5 worm cellular contexts compared by ENCODE assay signal in genomic region chrX:5120807-5121206, ce11.
TF ChIP-seq lines count a peak whose summit lies in the region.

No protein-coding gene starts in this region.

TF ChIP-seq in whole organism, L1 larva, 84 proteins besides CTCF, POLR2A, EP300 and RAD21:
- no peak for TF ChIP-seq efl-1 (optimal IDR thresholded peaks at IDR 0.05; lab: Kevin White, UChicago)
- no peak for TF ChIP-seq efl-1 (GFP tag; optimal IDR thresholded peaks at IDR 0.05 in 1 of 2; lab: Kevin White, UChicago)
- peak; percentile 32 for TF ChIP-seq dsc-1 (tag; optimal IDR thresholded peaks at IDR 0.05; lab: Kevin White, UChicago)
- no peak for TF ChIP-seq xbp-1 (tag; optimal IDR thresholded peaks at IDR 0.05; lab: Kevin White, UChicago)
- no peak for TF ChIP-seq ztf-4 (tag; optimal IDR thresholded peaks at IDR 0.05; lab: Kevin White, UChicago)
- peak; percentile 64 for TF ChIP-seq blmp-1 (tag; optimal IDR thresholded peaks at IDR 0.05; lab: Kevin White, UChicago)

TF ChIP-seq in whole organism, L2 larva, 48 proteins besides CTCF, POLR2A, EP300 and RAD21:
- TF ChIP-seq nhr-129 (tag; optimal IDR thresholded peaks at IDR 0.05; lab: Kevin White, UChicago): peak; percentile 29
- TF ChIP-seq gmeb-1 (tag; optimal IDR thresholded peaks at IDR 0.05; lab: Kevin White, UChicago): no peak

TF ChIP-seq in whole organism, L3 larva, 47 proteins besides CTCF, POLR2A, EP300 and RAD21:
- TF ChIP-seq skn-1 (tag; optimal IDR thresholded peaks at IDR 0.05; lab: Kevin White, UChicago) (no peak), ztf-4 (tag; optimal IDR thresholded peaks at IDR 0.05; lab: Kevin White, UChicago) (no peak), ama-1 (optimal IDR thresholded peaks at IDR 0.05; lab: Kevin White, UChicago) (peak; percentile 38), zag-1 (tag; optimal IDR thresholded peaks at IDR 0.05; lab: Kevin White, UChicago) (no peak), nhr-43 (tag; optimal IDR thresholded peaks at IDR 0.05; lab: Kevin White, UChicago; ENCODE audit: poor library complexity, severe bottlenecking) (no peak)

TF ChIP-seq in whole organism, L4 larva, 104 proteins besides CTCF, POLR2A, EP300 and RAD21:
- TF ChIP-seq nhr-6 (tag; optimal IDR thresholded peaks at IDR 0.05; lab: Kevin White, UChicago): no peak
- TF ChIP-seq lin-29 (GFP tag; IDR thresholded peaks at IDR 0.05; lab: Robert Waterston, UW): no peak
- TF ChIP-seq madf-9 (GFP tag; conservative IDR thresholded peaks at IDR 0.05; lab: Robert Waterston, UW): no peak
- no peak for TF ChIP-seq daf-12 (tag; optimal IDR thresholded peaks at IDR 0.05; lab: Kevin White, UChicago)
- TF ChIP-seq sdz-12 (GFP tag; optimal IDR thresholded peaks at IDR 0.05; lab: Kevin White, UChicago): no peak
- TF ChIP-seq Y48G9A.11 (GFP tag; IDR thresholded peaks at IDR 0.05; lab: Robert Waterston, UW): no peak
- peak; percentile 12 for TF ChIP-seq mes-2 (tag; optimal IDR thresholded peaks at IDR 0.05; lab: Kevin White, UChicago; ENCODE audit: poor library complexity, severe bottlenecking)
- TF ChIP-seq nhr-102 (tag; optimal IDR thresholded peaks at IDR 0.05; lab: Kevin White, UChicago): no peak
- TF ChIP-seq attf-4 (tag; optimal IDR thresholded peaks at IDR 0.05; lab: Kevin White, UChicago): no peak
- TF ChIP-seq unc-62 (GFP tag; optimal IDR thresholded peaks at IDR 0.05 in 1 of 2; lab: Kevin White, UChicago): peak in 1 of 2 experiments; percentile 73
- no peak for TF ChIP-seq unc-62 (tag; optimal IDR thresholded peaks at IDR 0.05; lab: Kevin White, UChicago)
- no peak for TF ChIP-seq F44E2.7 (GFP tag; IDR thresholded peaks at IDR 0.05; lab: Robert Waterston, UW)
- no peak for TF ChIP-seq mdt-29 (GFP tag; IDR thresholded peaks at IDR 0.05; lab: Robert Waterston, UW)
- TF ChIP-seq lin-13 (GFP tag; optimal IDR thresholded peaks at IDR 0.05; lab: Kevin White, UChicago): no peak
- no peak for TF ChIP-seq hlh-11 (tag; optimal IDR thresholded peaks at IDR 0.05; lab: Kevin White, UChicago)
- TF ChIP-seq tra-1 (GFP tag; IDR thresholded peaks at IDR 0.05; lab: Robert Waterston, UW): 0 out of 2 replicates have a peak, but pooled peaks have one; percentile 7
- TF ChIP-seq F26F4.8 (GFP tag; conservative IDR thresholded peaks at IDR 0.05; lab: Robert Waterston, UW): no peak
- no peak for TF ChIP-seq aly-2 (tag; optimal IDR thresholded peaks at IDR 0.05; lab: Kevin White, UChicago)

TF ChIP-seq in whole organism, young adult, 124 proteins besides CTCF, POLR2A, EP300 and RAD21:
- no peak for TF ChIP-seq cebp-1 (GFP tag; IDR thresholded peaks at IDR 0.05; lab: Robert Waterston, UW)
- peak; percentile 52 for TF ChIP-seq cebp-1 (tag; optimal IDR thresholded peaks at IDR 0.05; lab: Kevin White, UChicago)
- no peak for TF ChIP-seq attf-6 (GFP tag; IDR thresholded peaks at IDR 0.05; lab: Robert Waterston, UW)
